Fruit fly (Drosophila melanogaster): ENCODE measurements around the gene CG5984.

- TF ChIP-seq CG11617 (GFP tag; optimal IDR thresholded peaks at IDR 0.05): no peak
- TF ChIP-seq bab1 (GFP tag; optimal IDR thresholded peaks at IDR 0.05): no peak
- no peak for TF ChIP-seq cic (GFP tag; optimal IDR thresholded peaks at IDR 0.05)
- TF ChIP-seq Crg-1 (GFP tag; optimal IDR thresholded peaks at IDR 0.05): no peak
- no peak for TF ChIP-seq CG7045 (GFP tag; optimal IDR thresholded peaks at IDR 0.05)
- TF ChIP-seq Clk (GFP tag; optimal IDR thresholded peaks at IDR 0.05): no peak
- TF ChIP-seq ovo (GFP tag; optimal IDR thresholded peaks at IDR 0.05): no peak
- TF ChIP-seq Hr96 (GFP tag; optimal IDR thresholded peaks at IDR 0.05): no peak
- no peak for TF ChIP-seq kay (GFP tag; ENCODE audit: borderline replicate concordance)
- no peak for TF ChIP-seq CG14711 (tag; optimal IDR thresholded peaks at IDR 0.05)
- no peak for TF ChIP-seq CG33017 (tag; optimal IDR thresholded peaks at IDR 0.05)
- TF ChIP-seq Mnt (GFP tag; optimal IDR thresholded peaks at IDR 0.05): no peak
Measured at dm6 chr3R:27204694-27205414, 42.9 kb downstream of the CG5984 start.
